Worm (Caenorhabditis elegans) whole organism, late embryonic: ENCODE results near the gene ska-3.

Experiments
- C08G9.2 ChIP-seq: sonication (generic microtip); optimal IDR thresholded peaks from 2 replicates; lab custom pipeline; 2016; ENCODE audit warnings: mild to moderate bottlenecking, missing genetic modification characterization, moderate library complexity, missing compliant biosample characterization
- C38D4.7 ChIP-seq: fragments of 200-800 bp; sonication (Bioruptor generic); optimal IDR thresholded peaks from 2 replicates; lab custom pipeline; 2018; ENCODE audit warnings: mild to moderate bottlenecking, missing genetic modification characterization, moderate library complexity, missing compliant biosample characterization
- F13H6.1 ChIP-seq: sonication (generic microtip); optimal IDR thresholded peaks from 2 replicates; lab custom pipeline; 2016; ENCODE audit warnings: missing genetic modification characterization, missing compliant biosample characterization
- K02D7.2 ChIP-seq: sonication (generic microtip); optimal IDR thresholded peaks from 2 replicates; lab custom pipeline; 2017; ENCODE audit warnings: mild to moderate bottlenecking, missing genetic modification characterization, missing compliant biosample characterization
- Y22D7AL.16 ChIP-seq: sonication (generic microtip); optimal IDR thresholded peaks from 2 replicates; lab custom pipeline; 2016; ENCODE audit warnings: missing genetic modification characterization, missing compliant biosample characterization
- ama-1 ChIP-seq: fragments of 150-350 bp; optimal IDR thresholded peaks from 2 replicates; lab custom pipeline; 2014
- ceh-14 ChIP-seq: sonication (generic microtip); optimal IDR thresholded peaks from 2 replicates; lab custom pipeline; 2016; ENCODE audit warnings: missing genotype, missing genetic modification characterization, missing compliant biosample characterization
- ceh-18 ChIP-seq: sonication (generic microtip); optimal IDR thresholded peaks from 2 replicates; lab custom pipeline; 2016; ENCODE audit warnings: missing genetic modification characterization, missing compliant biosample characterization
- ceh-19 ChIP-seq: fragments of 200-800 bp; sonication (Bioruptor generic); optimal IDR thresholded peaks from 2 replicates; lab custom pipeline; 2018; ENCODE audit warnings: mild to moderate bottlenecking, missing genetic modification characterization, missing compliant biosample characterization
- ceh-2 ChIP-seq: sonication (generic microtip); optimal IDR thresholded peaks from 2 replicates; lab custom pipeline; 2016; ENCODE audit warnings: missing genotype, missing genetic modification characterization, missing compliant biosample characterization
- ceh-22 ChIP-seq: sonication (generic microtip); optimal IDR thresholded peaks from 2 replicates; lab custom pipeline; 2017; ENCODE audit warnings: missing biosample characterization, missing genetic modification characterization
- ceh-24 ChIP-seq: sonication (generic microtip); optimal IDR thresholded peaks from 2 replicates; lab custom pipeline; 2016; ENCODE audit warnings: mild to moderate bottlenecking, missing genetic modification characterization, missing compliant biosample characterization
- ceh-30 ChIP-seq: fragments of 150-350 bp; optimal IDR thresholded peaks from 2 replicates; lab custom pipeline; 2014; ENCODE audit warnings: missing biosample characterization, missing genetic modification characterization
- ceh-34 ChIP-seq: sonication (generic microtip); optimal IDR thresholded peaks from 2 replicates; lab custom pipeline; 2016; ENCODE audit warnings: mild to moderate bottlenecking, missing genetic modification characterization, missing compliant biosample characterization
- ceh-48 ChIP-seq: sonication (generic microtip); optimal IDR thresholded peaks from 2 replicates; lab custom pipeline; 2016; ENCODE audit warnings: missing genetic modification characterization, inconsistent platforms, missing compliant biosample characterization
- ceh-6 ChIP-seq: fragments of 200-800 bp; sonication (Bioruptor generic); optimal IDR thresholded peaks from 2 replicates; lab custom pipeline; 2018; ENCODE audit warnings: mild to moderate bottlenecking, missing genetic modification characterization, missing compliant biosample characterization
- ceh-9 ChIP-seq: sonication (generic microtip); optimal IDR thresholded peaks from 2 replicates; lab custom pipeline; 2016; ENCODE audit warnings: mild to moderate bottlenecking, missing genetic modification characterization, inconsistent platforms, missing compliant biosample characterization
- dmd-4 ChIP-seq: sonication (generic microtip); optimal IDR thresholded peaks from 2 replicates; lab custom pipeline; 2016; ENCODE audit warnings: borderline replicate concordance, missing genetic modification characterization, missing compliant biosample characterization
- dve-1 ChIP-seq: sonication (generic microtip); optimal IDR thresholded peaks from 2 replicates; lab custom pipeline; 2017; ENCODE audit warnings: antibody characterized with exemption, mild to moderate bottlenecking, missing genetic modification characterization, missing compliant biosample characterization
- elt-2 ChIP-seq: sonication (generic microtip); optimal IDR thresholded peaks from 2 replicates; lab custom pipeline; 2016; ENCODE audit warnings: missing genetic modification reagents, missing genetic modification characterization, missing compliant biosample characterization
- eyg-1 ChIP-seq: sonication (generic microtip); optimal IDR thresholded peaks from 2 replicates; lab custom pipeline; 2016; ENCODE audit warnings: missing genotype, missing genetic modification characterization, missing compliant biosample characterization
- fax-1 ChIP-seq: sonication (generic microtip); optimal IDR thresholded peaks from 2 replicates; lab custom pipeline; 2016; ENCODE audit warnings: missing genotype, missing genetic modification characterization, missing compliant biosample characterization
- fkh-6 ChIP-seq: sonication (generic microtip); optimal IDR thresholded peaks from 2 replicates; lab custom pipeline; 2016; ENCODE audit warnings: missing genetic modification characterization, missing compliant biosample characterization
- hlh-13 ChIP-seq: fragments of 200-800 bp; sonication (Bioruptor generic); optimal IDR thresholded peaks from 2 replicates; lab custom pipeline; 2018; ENCODE audit warnings: mild to moderate bottlenecking, missing genetic modification characterization, missing compliant biosample characterization
- hlh-15 ChIP-seq: sonication (generic microtip); optimal IDR thresholded peaks from 2 replicates; lab custom pipeline; 2016; ENCODE audit warnings: missing genetic modification characterization, missing compliant biosample characterization
- hlh-30 ChIP-seq: sonication (generic microtip); optimal IDR thresholded peaks from 2 replicates; lab custom pipeline; 2017; ENCODE audit warnings: antibody characterized with exemption, missing genetic modification characterization, missing compliant biosample characterization; ENCODE audit not compliant: insufficient read depth
- hlh-6 ChIP-seq: sonication (generic microtip); optimal IDR thresholded peaks from 2 replicates; lab custom pipeline; 2016; ENCODE audit warnings: missing genotype, missing genetic modification characterization, missing compliant biosample characterization
- hlh-8 ChIP-seq: sonication (generic microtip); optimal IDR thresholded peaks from 2 replicates; lab custom pipeline; 2016; ENCODE audit warnings: missing genotype, missing genetic modification characterization, missing compliant biosample characterization
- lim-6 ChIP-seq: sonication (generic microtip); optimal IDR thresholded peaks from 2 replicates; lab custom pipeline; 2016; ENCODE audit warnings: missing genetic modification characterization, missing compliant biosample characterization
- madf-2 ChIP-seq: sonication (generic microtip); optimal IDR thresholded peaks from 2 replicates; lab custom pipeline; 2017; ENCODE audit warnings: missing genetic modification characterization, missing compliant biosample characterization
- nhr-11 ChIP-seq: fragments of 150-350 bp; optimal IDR thresholded peaks from 2 replicates; lab custom pipeline; 2014; ENCODE audit warnings: missing biosample characterization, missing genetic modification characterization
- pag-3 ChIP-seq: sonication (generic microtip); optimal IDR thresholded peaks from 2 replicates; lab custom pipeline; 2016; ENCODE audit warnings: missing compliant biosample characterization, missing genetic modification characterization, borderline replicate concordance
- pax-1 ChIP-seq: fragments of 150-350 bp; optimal IDR thresholded peaks from 2 replicates; lab custom pipeline; 2014; ENCODE audit warnings: missing biosample characterization, missing genetic modification characterization
- pha-2 ChIP-seq: sonication (generic microtip); optimal IDR thresholded peaks from 2 replicates; lab custom pipeline; 2017; ENCODE audit warnings: mild to moderate bottlenecking, missing genetic modification characterization, missing compliant biosample characterization
- pqm-1 ChIP-seq: sonication (generic microtip); optimal IDR thresholded peaks from 2 replicates; lab custom pipeline; 2016; ENCODE audit warnings: missing genetic modification characterization, missing compliant biosample characterization
- pros-1 ChIP-seq: fragments of 150-350 bp; optimal IDR thresholded peaks from 2 replicates; lab custom pipeline; 2014; ENCODE audit warnings: missing biosample characterization, missing genetic modification reagents, missing genetic modification characterization
- ref-2 ChIP-seq: sonication (generic microtip); optimal IDR thresholded peaks from 2 replicates; lab custom pipeline; 2016; ENCODE audit warnings: missing genetic modification characterization, missing compliant biosample characterization
- sdc-2 ChIP-seq: sonication (generic microtip); optimal IDR thresholded peaks from 2 replicates; lab custom pipeline; 2016; ENCODE audit warnings: missing genotype, missing genetic modification characterization, missing compliant biosample characterization
- sox-2 ChIP-seq: fragments of 200-800 bp; sonication (Bioruptor generic); IDR thresholded peaks from 2 replicates; pipeline ENCODE4 v1.3.6; 2022; ENCODE audit warnings: missing genetic modification reagents, missing genetic modification characterization, missing compliant biosample characterization
- sox-4 ChIP-seq: sonication (generic microtip); optimal IDR thresholded peaks from 2 replicates; lab custom pipeline; 2017; ENCODE audit warnings: mild to moderate bottlenecking, missing genetic modification characterization, inconsistent platforms, missing compliant biosample characterization
- tbx-2 ChIP-seq: sonication (generic microtip); optimal IDR thresholded peaks from 2 replicates; lab custom pipeline; 2016; ENCODE audit warnings: missing genetic modification characterization, missing compliant biosample characterization
- tbx-7 ChIP-seq: sonication (generic microtip); optimal IDR thresholded peaks from 2 replicates; lab custom pipeline; 2016; ENCODE audit warnings: missing genotype, missing genetic modification characterization, missing compliant biosample characterization
- ttx-3 ChIP-seq: sonication (generic microtip); optimal IDR thresholded peaks from 2 replicates; lab custom pipeline; 2016; ENCODE audit warnings: missing genetic modification reagents, missing genetic modification characterization, missing compliant biosample characterization

The ska-3 gene

ce11 chrIII:5719832-5720194, 41.0 kb upstream of the ska-3 start:
- TF ChIP-seq dve-1 (tag; lab: Kevin White, UChicago) (no peak), eyg-1 (tag; lab: Kevin White, UChicago) (no peak), nhr-11 (tag; lab: Kevin White, UChicago) (no peak), C38D4.7 (GFP tag; lab: Kevin White, UChicago) (no peak), ceh-22 (no peak), ceh-6 (GFP tag; lab: Kevin White, UChicago) (no peak), ceh-9 (tag; lab: Kevin White, UChicago) (no peak), Y22D7AL.16 (no peak)

- TF ChIP-seq ceh-34 (tag; lab: Kevin White, UChicago) (peak; percentile 20), ceh-18 (tag; lab: Kevin White, UChicago) (no peak)
Observed at ce11 chrIII:5719105-5719831, 40.5 kb upstream of the ska-3 start.

ce11 chrIII:5718385-5718784, 39.6 kb upstream of the ska-3 start:
- TF ChIP-seq ceh-19 (no peak), ama-1 (no peak), tbx-2 (tag; lab: Kevin White, UChicago) (peak; percentile 17)
- TF ChIP-seq, all 69 proteins: peak for 1

ce11 chrIII:5717173-5717748, 38.5 kb upstream of the ska-3 start:
- TF ChIP-seq pha-2 (tag; lab: Kevin White, UChicago) (no peak), hlh-8 (tag; lab: Kevin White, UChicago) (no peak), elt-2 (tag; lab: Kevin White, UChicago) (no peak), pros-1 (no peak), ceh-2 (tag; lab: Kevin White, UChicago) (no peak), F13H6.1 (tag; lab: Kevin White, UChicago) (no peak), hlh-30 (no peak), C38D4.7 (GFP tag; lab: Kevin White, UChicago) (no peak), dmd-4 (tag; lab: Kevin White, UChicago) (no peak)

ce11 chrIII:5715467-5715866, 36.7 kb upstream of the ska-3 start:
- TF ChIP-seq lim-6 (peak; percentile 12), hlh-13 (GFP tag; lab: Kevin White, UChicago) (peak; percentile 26), pqm-1 (tag; lab: Kevin White, UChicago) (no peak), ceh-48 (tag; lab: Kevin White, UChicago) (no peak), ceh-14 (tag; lab: Kevin White, UChicago) (peak; percentile 24), tbx-7 (tag; lab: Kevin White, UChicago) (peak; percentile 22), ref-2 (tag; lab: Kevin White, UChicago) (peak; percentile 77), nhr-11 (tag; lab: Kevin White, UChicago) (no peak), sdc-2 (tag; lab: Kevin White, UChicago) (peak; percentile 26), sox-4 (tag; lab: Kevin White, UChicago) (no peak), fax-1 (tag; lab: Kevin White, UChicago) (no peak), pax-1 (tag; lab: Kevin White, UChicago) (no peak), hlh-30 (peak; percentile 79), elt-2 (tag; lab: Kevin White, UChicago) (peak; percentile 45), K02D7.2 (tag; lab: Kevin White, UChicago) (no peak), ceh-30 (tag; lab: Kevin White, UChicago) (no peak), ttx-3 (tag; lab: Kevin White, UChicago) (no peak), ceh-6 (GFP tag; lab: Kevin White, UChicago) (no peak), pros-1 (peak; percentile 71), madf-2 (no peak), C08G9.2 (tag; lab: Kevin White, UChicago) (peak; percentile 7), sox-2 (peak; percentile 20; the same call in 1 of the 2 replicates), ceh-34 (tag; lab: Kevin White, UChicago) (peak; percentile 66), pag-3 (tag; lab: Kevin White, UChicago) (no peak), hlh-6 (peak; percentile 61), fkh-6 (no peak), hlh-15 (tag; lab: Kevin White, UChicago) (no peak), ceh-24 (no peak), C38D4.7 (GFP tag; lab: Kevin White, UChicago) (no peak), dmd-4 (tag; lab: Kevin White, UChicago) (no peak), ceh-9 (tag; lab: Kevin White, UChicago) (no peak)
